Worm (Caenorhabditis elegans): ENCODE data around the gene Y45G5AM.9.

Y45G5AM.9 gene

DNA sequence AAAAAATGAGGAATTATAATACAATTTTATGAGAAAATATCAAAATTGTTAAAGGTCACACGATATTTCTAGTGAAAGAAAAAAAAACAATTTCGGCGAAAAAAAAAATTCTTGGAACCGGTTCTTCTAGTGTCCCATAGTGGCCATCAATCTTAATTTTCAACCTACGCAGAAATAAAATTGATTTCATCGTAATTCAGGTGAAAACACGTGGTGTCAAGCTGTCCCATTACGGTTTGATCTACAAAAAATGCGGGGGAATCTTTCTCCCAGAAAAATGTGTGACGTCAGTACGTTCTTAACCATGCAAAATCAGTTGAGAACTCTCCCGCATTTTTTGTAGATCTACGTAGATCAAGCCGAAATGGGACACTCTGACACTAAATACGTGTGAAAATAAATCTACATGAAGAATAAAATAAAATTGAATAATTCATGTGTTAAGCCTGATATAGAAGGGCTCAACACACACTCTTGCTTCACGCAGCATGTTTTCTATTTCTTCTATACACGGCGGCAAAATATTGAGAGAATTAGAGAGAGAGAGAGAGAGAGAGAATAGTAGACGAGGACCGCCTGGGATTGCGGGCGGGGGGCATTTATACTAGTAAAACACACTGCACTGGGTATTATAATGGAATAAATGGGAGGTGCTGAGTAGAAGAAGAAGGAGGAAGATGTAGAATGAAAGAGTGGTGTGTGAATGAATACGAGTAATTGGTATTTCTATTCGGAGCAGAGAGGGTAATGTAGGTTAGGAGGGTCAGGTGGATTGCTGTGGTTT, 1.6 kb downstream of the Y45G5AM.9 start:
- TF ChIP-seq blmp-1 (tag; optimal IDR thresholded peaks at IDR 0.05; ENCODE audit: insufficient read depth), result no peak
- TF ChIP-seq crh-2 (tag; optimal IDR thresholded peaks at IDR 0.05), result no peak
- peak; percentile 17 for TF ChIP-seq unc-55 (GFP tag; optimal IDR thresholded peaks at IDR 0.05)
- peak; percentile 6 for TF ChIP-seq gmeb-1 (tag; optimal IDR thresholded peaks at IDR 0.05)
- peak; percentile 5 for TF ChIP-seq nhr-25 (tag; optimal IDR thresholded peaks at IDR 0.05)
- TF ChIP-seq nhr-129 (tag; optimal IDR thresholded peaks at IDR 0.05), result peak; percentile 19

ce11 chrV:4190232-4190631, 4.2 kb downstream of the Y45G5AM.9 start:
- peak; percentile 27 for TF ChIP-seq Y55F3AM.14 (GFP tag; optimal IDR thresholded peaks at IDR 0.05)
- TF ChIP-seq lin-39 (tag; optimal IDR thresholded peaks at IDR 0.05), result no peak
- no peak for TF ChIP-seq elt-3 (tag; optimal IDR thresholded peaks at IDR 0.05)

ce11 chrV:4189618-4190017, 4.8 kb downstream of the Y45G5AM.9 start:
- no peak for TF ChIP-seq sma-3 (GFP tag; optimal IDR thresholded peaks at IDR 0.05)
- no peak for TF ChIP-seq ztf-1 (GFP tag; conservative IDR thresholded peaks at IDR 0.05)
- no peak for TF ChIP-seq mab-5 (tag; optimal IDR thresholded peaks at IDR 0.05)
- no peak for TF ChIP-seq nhr-23 (tag; optimal IDR thresholded peaks at IDR 0.05)
- TF ChIP-seq elt-1 (tag; optimal IDR thresholded peaks at IDR 0.05), result no peak
- no peak for TF ChIP-seq unc-55 (GFP tag; optimal IDR thresholded peaks at IDR 0.05)
- no peak for TF ChIP-seq egl-27 (tag; optimal IDR thresholded peaks at IDR 0.05)
- TF ChIP-seq nhr-21 (tag; optimal IDR thresholded peaks at IDR 0.05), result no peak

ce11 chrV:4187144-4187485, 7.3 kb downstream of the Y45G5AM.9 start, which contains the start of gene nhr-114:
TSS of gene nhr-114 (plus strand) at chrV:4187202.
- TF ChIP-seq ztf-4 (tag; optimal IDR thresholded peaks at IDR 0.05) (no peak), nhr-129 (tag; optimal IDR thresholded peaks at IDR 0.05) (peak; percentile 30), snpc-4 (tag; optimal IDR thresholded peaks at IDR 0.05) (peak; percentile 34)

DNA sequence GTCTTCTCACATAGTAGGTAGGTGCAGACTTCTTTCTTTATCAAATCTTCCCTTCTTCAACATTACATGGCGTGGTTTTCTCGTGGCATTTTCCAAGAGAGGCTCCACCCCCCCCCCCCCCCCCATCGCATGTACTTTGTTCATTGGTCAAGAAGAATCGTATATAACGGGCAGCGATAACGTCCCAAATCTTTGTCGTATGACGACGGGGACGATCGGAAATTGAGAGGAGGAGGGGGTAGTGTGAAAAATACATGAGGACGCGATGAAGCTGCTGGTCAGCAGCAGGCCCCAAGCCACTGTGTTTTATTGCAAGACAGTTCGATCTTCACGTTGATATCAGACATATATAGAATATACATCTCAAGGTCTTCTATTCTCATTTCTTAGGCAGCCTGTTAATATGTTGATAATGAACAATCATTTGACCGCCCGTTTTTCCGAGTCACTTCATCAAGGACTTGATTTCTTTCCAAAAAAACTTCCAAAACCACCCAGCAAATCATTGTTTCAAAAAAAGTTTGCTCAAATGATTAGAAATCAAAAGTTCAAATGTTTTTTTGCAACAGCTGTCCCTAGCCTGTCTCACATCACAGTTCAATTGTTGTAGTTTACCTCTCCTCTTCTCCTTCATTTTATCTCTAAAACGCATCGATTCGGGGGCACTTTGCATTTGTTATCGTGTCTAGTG, 7.8 kb downstream of the Y45G5AM.9 start:
- no peak for TF ChIP-seq unc-39 (tag; optimal IDR thresholded peaks at IDR 0.05)
- no peak for TF ChIP-seq R02D3.7 (tag; optimal IDR thresholded peaks at IDR 0.05)
- no peak for TF ChIP-seq elt-1 (tag; optimal IDR thresholded peaks at IDR 0.05)
- peak; percentile 37 for TF ChIP-seq nhr-25 (tag; optimal IDR thresholded peaks at IDR 0.05)
- peak; percentile 22 for TF ChIP-seq sma-3 (GFP tag; optimal IDR thresholded peaks at IDR 0.05)
- peak; percentile 21 for TF ChIP-seq sma-9 (GFP tag; optimal IDR thresholded peaks at IDR 0.05)
- no peak for TF ChIP-seq sma-9 (tag; optimal IDR thresholded peaks at IDR 0.05)
- TF ChIP-seq nhr-21 (tag; optimal IDR thresholded peaks at IDR 0.05), result peak; percentile 68
- TF ChIP-seq alr-1 (tag; optimal IDR thresholded peaks at IDR 0.05), result no peak
- TF ChIP-seq nhr-10 (tag; optimal IDR thresholded peaks at IDR 0.05), result no peak
- no peak for TF ChIP-seq nhr-12 (tag; optimal IDR thresholded peaks at IDR 0.05)
- TF ChIP-seq nhr-77 (tag; optimal IDR thresholded peaks at IDR 0.05), result no peak
- TF ChIP-seq unc-62 (GFP tag; optimal IDR thresholded peaks at IDR 0.05), result no peak
- no peak for TF ChIP-seq lin-13 (GFP tag; optimal IDR thresholded peaks at IDR 0.05)
- no peak for TF ChIP-seq gmeb-1 (tag; optimal IDR thresholded peaks at IDR 0.05)
- TF ChIP-seq blmp-1 (tag; optimal IDR thresholded peaks at IDR 0.05; ENCODE audit: insufficient read depth), result peak; percentile 44
- no peak for TF ChIP-seq mbf-1 (tag; optimal IDR thresholded peaks at IDR 0.05)
- TF ChIP-seq F13H6.1 (tag; optimal IDR thresholded peaks at IDR 0.05), result no peak
- no peak for TF ChIP-seq ztf-1 (GFP tag; conservative IDR thresholded peaks at IDR 0.05)

ce11 chrV:4185885-4186284, 8.6 kb downstream of the Y45G5AM.9 start:
- TF ChIP-seq elt-1 (tag; optimal IDR thresholded peaks at IDR 0.05) (no peak), fos-1 (tag; optimal IDR thresholded peaks at IDR 0.05) (peak; percentile 5), lin-13 (GFP tag; optimal IDR thresholded peaks at IDR 0.05) (no peak)

All from whole organism, L2 larva.